Fruit fly (Drosophila melanogaster) whole organism, wandering third instar larva: ENCODE measurements around the gene Syx5.

Experiments used
- sage ChIP-seq: fragments of 200-800 bp; sonication (Bioruptor generic); optimal IDR thresholded peaks from 2 replicates; lab custom pipeline; 2016; ENCODE audit warnings: missing biosample characterization, mild to moderate bottlenecking, missing genetic modification characterization
- usp ChIP-seq: fragments of >200 bp; optimal IDR thresholded peaks from 2 replicates; lab custom pipeline; 2017; ENCODE audit warnings: missing biosample characterization, missing genetic modification characterization

- TF ChIP-seq sage (GFP tag; lab: Kevin White, UChicago) = peak; percentile 40
- TF ChIP-seq usp (GFP tag; lab: Kevin White, UChicago) = no peak
These were observed 34.4 kb upstream of the Syx5 start for dm6 chr2L:16272730-16273129.
